Worm (Caenorhabditis elegans): ENCODE measurements around the gene W08F4.5.

DNA sequence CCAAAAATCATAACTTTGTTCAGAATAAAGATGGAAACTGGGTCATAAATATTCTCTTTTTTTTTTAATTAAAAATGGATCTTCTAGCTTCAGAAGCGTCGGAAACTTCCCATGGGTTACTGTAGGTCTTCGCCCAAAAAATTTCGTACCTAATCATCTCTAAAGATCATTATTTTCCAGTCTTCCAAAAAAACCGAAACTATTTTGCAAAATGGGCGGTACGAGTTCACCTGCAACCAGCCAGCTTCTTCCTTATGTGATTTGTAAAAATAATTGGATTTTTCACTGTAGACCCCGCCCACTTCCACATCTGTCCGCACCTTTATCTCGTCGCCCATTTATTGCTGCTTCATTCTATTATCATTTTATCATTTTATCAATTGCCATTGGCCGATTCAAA lies 22.3 kb downstream of the W08F4.5 start, which contains the start of gene mlt-10:
- TF ChIP-seq unc-55 (GFP tag; optimal IDR thresholded peaks at IDR 0.05) (no peak), unc-62 (GFP tag; optimal IDR thresholded peaks at IDR 0.05) (no peak), nhr-6 (tag; optimal IDR thresholded peaks at IDR 0.05) (no peak), fos-1 (tag; optimal IDR thresholded peaks at IDR 0.05) (no peak), R02D3.7 (tag; optimal IDR thresholded peaks at IDR 0.05) (no peak), nhr-237 (tag; optimal IDR thresholded peaks at IDR 0.05) (no peak)
